Worm (Caenorhabditis elegans): Measurements from ENCODE around the gene baf-1.

ce11 chrIII:9434999-9435398, 32.3 kb upstream of the baf-1 start:
- TF ChIP-seq nhr-76 (tag; optimal IDR thresholded peaks at IDR 0.05) (no peak), ztf-11 (tag; optimal IDR thresholded peaks at IDR 0.05) (no peak), unc-120 (tag; optimal IDR thresholded peaks at IDR 0.05; ENCODE audit: poor library complexity, severe bottlenecking) (no peak), drap-1 (GFP tag; optimal IDR thresholded peaks at IDR 0.05) (no peak), hlh-1 (tag; optimal IDR thresholded peaks at IDR 0.05) (no peak), blmp-1 (tag; optimal IDR thresholded peaks at IDR 0.05) (no peak), lsy-2 (tag; optimal IDR thresholded peaks at IDR 0.05) (no peak), nhr-28 (tag; optimal IDR thresholded peaks at IDR 0.05) (no peak), snpc-4 (tag; optimal IDR thresholded peaks at IDR 0.05) (no peak), M03D4.4 (tag; optimal IDR thresholded peaks at IDR 0.05) (no peak), nhr-2 (tag; optimal IDR thresholded peaks at IDR 0.05) (no peak)
